Worm (Caenorhabditis elegans): ENCODE results near the gene F07E5.13.
A peak's percentile ranks its signal among the peaks of the same experiment; 100 is the strongest.

Gene F07E5.13

ce11 chrII:2091972-2092371, 28.1 kb upstream of the F07E5.13 start, which contains the start of gene T16A1.10:
T16A1.10 (minus strand) TSS chrII:2092094.
- peak; percentile 16 for TF ChIP-seq hmg-4 (GFP tag; optimal IDR thresholded peaks at IDR 0.05)
- no peak for TF ChIP-seq ceh-13 (GFP tag; optimal IDR thresholded peaks at IDR 0.05)
- TF ChIP-seq F13C5.2 (tag; optimal IDR thresholded peaks at IDR 0.05) = no peak
- TF ChIP-seq tbx-11 (GFP tag; IDR thresholded peaks at IDR 0.05) = no peak
- TF ChIP-seq ceh-36 (tag; optimal IDR thresholded peaks at IDR 0.05) = peak; percentile 1
- TF ChIP-seq tbx-37 (GFP tag; conservative IDR thresholded peaks at IDR 0.05) = no peak
- no peak for TF ChIP-seq aly-1 (tag; optimal IDR thresholded peaks at IDR 0.05)

- TF ChIP-seq flt-1 (GFP tag; IDR thresholded peaks at IDR 0.05) (no peak), tbx-11 (GFP tag; IDR thresholded peaks at IDR 0.05) (no peak), F13C5.2 (tag; optimal IDR thresholded peaks at IDR 0.05) (no peak), hmg-4 (GFP tag; optimal IDR thresholded peaks at IDR 0.05) (no peak), pes-1 (GFP tag; IDR thresholded peaks at IDR 0.05) (no peak), scrt-1 (GFP tag; IDR thresholded peaks at IDR 0.05) (no peak), ets-7 (tag; optimal IDR thresholded peaks at IDR 0.05) (no peak), tbx-37 (GFP tag; conservative IDR thresholded peaks at IDR 0.05) (no peak), ceh-36 (tag; optimal IDR thresholded peaks at IDR 0.05) (no peak)
Measured at ce11 chrII:2090605-2091004, 26.7 kb upstream of the F07E5.13 start, which contains the start of gene trpl-5. trpl-5 (minus strand) TSS chrII:2090636.

ce11 chrII:2087206-2087605, 23.3 kb upstream of the F07E5.13 start:
- TF ChIP-seq ama-1 (optimal IDR thresholded peaks at IDR 0.05) = no peak
- no peak for TF ChIP-seq ceh-36 (tag; optimal IDR thresholded peaks at IDR 0.05)
- no peak for TF ChIP-seq hmg-4 (GFP tag; optimal IDR thresholded peaks at IDR 0.05)
- TF ChIP-seq pes-1 (GFP tag; IDR thresholded peaks at IDR 0.05) = no peak
- no peak for TF ChIP-seq hmbx-1 (tag; optimal IDR thresholded peaks at IDR 0.05)
- TF ChIP-seq tbx-37 (GFP tag; conservative IDR thresholded peaks at IDR 0.05) = no peak

- no peak for TF ChIP-seq hmg-4 (GFP tag; optimal IDR thresholded peaks at IDR 0.05)
- no peak for TF ChIP-seq F13C5.2 (tag; optimal IDR thresholded peaks at IDR 0.05)
- no peak for TF ChIP-seq B0310.2 (tag; optimal IDR thresholded peaks at IDR 0.05)
- no peak for TF ChIP-seq ets-7 (tag; optimal IDR thresholded peaks at IDR 0.05)
- TF ChIP-seq ceh-13 (GFP tag; optimal IDR thresholded peaks at IDR 0.05) = no peak
- no peak for TF ChIP-seq tbx-37 (GFP tag; conservative IDR thresholded peaks at IDR 0.05)
- TF ChIP-seq sea-1 (GFP tag; conservative IDR thresholded peaks at IDR 0.05) = no peak
- TF ChIP-seq ceh-36 (tag; optimal IDR thresholded peaks at IDR 0.05) = no peak
- no peak for TF ChIP-seq flt-1 (GFP tag; IDR thresholded peaks at IDR 0.05)
Measured at ce11 chrII:2083726-2084179, 19.9 kb upstream of the F07E5.13 start, which contains the start of the genes T16A1.5 and fbxc-49. T16A1.5 (minus strand) TSS chrII:2083826. fbxc-49 (plus strand) TSS chrII:2084129.

- TF ChIP-seq aly-1 (tag; optimal IDR thresholded peaks at IDR 0.05) (no peak), ets-7 (tag; optimal IDR thresholded peaks at IDR 0.05) (no peak), hmg-4 (GFP tag; optimal IDR thresholded peaks at IDR 0.05) (no peak), hmbx-1 (tag; optimal IDR thresholded peaks at IDR 0.05) (no peak), ama-1 (optimal IDR thresholded peaks at IDR 0.05) (no peak), tra-4 (tag; optimal IDR thresholded peaks at IDR 0.05) (no peak), flt-1 (GFP tag; IDR thresholded peaks at IDR 0.05) (no peak), ceh-36 (tag; optimal IDR thresholded peaks at IDR 0.05) (no peak), sea-1 (GFP tag; conservative IDR thresholded peaks at IDR 0.05) (no peak), hnd-1 (tag; optimal IDR thresholded peaks at IDR 0.05) (no peak), F13C5.2 (tag; optimal IDR thresholded peaks at IDR 0.05) (no peak), tbx-37 (GFP tag; conservative IDR thresholded peaks at IDR 0.05) (no peak), tbx-11 (GFP tag; IDR thresholded peaks at IDR 0.05) (no peak), ceh-13 (GFP tag; optimal IDR thresholded peaks at IDR 0.05) (no peak), B0310.2 (tag; optimal IDR thresholded peaks at IDR 0.05) (no peak), pes-1 (GFP tag; IDR thresholded peaks at IDR 0.05) (no peak), scrt-1 (GFP tag; IDR thresholded peaks at IDR 0.05) (no peak)
Measured at ce11 chrII:2081257-2081656, 17.4 kb upstream of the F07E5.13 start, which contains the start of gene T16A1.4. T16A1.4 (plus strand) TSS chrII:2081557.

- TF ChIP-seq pes-1 (GFP tag; IDR thresholded peaks at IDR 0.05) = no peak
- TF ChIP-seq F13C5.2 (tag; optimal IDR thresholded peaks at IDR 0.05) = no peak
- no peak for TF ChIP-seq ets-7 (tag; optimal IDR thresholded peaks at IDR 0.05)
- TF ChIP-seq tbx-11 (GFP tag; IDR thresholded peaks at IDR 0.05) = no peak
- no peak for TF ChIP-seq scrt-1 (GFP tag; IDR thresholded peaks at IDR 0.05)
- no peak for TF ChIP-seq tra-4 (tag; optimal IDR thresholded peaks at IDR 0.05)
- no peak for TF ChIP-seq ceh-36 (tag; optimal IDR thresholded peaks at IDR 0.05)
- TF ChIP-seq tbx-37 (GFP tag; conservative IDR thresholded peaks at IDR 0.05) = no peak
Measured at ce11 chrII:2080425-2080824, 16.5 kb upstream of the F07E5.13 start, which contains the start of gene F07E5.9. F07E5.9 (minus strand) TSS chrII:2080525.

ce11 chrII:2076467-2076866, 12.6 kb upstream of the F07E5.13 start:
- no peak for TF ChIP-seq tbx-37 (GFP tag; conservative IDR thresholded peaks at IDR 0.05)
- TF ChIP-seq B0310.2 (tag; optimal IDR thresholded peaks at IDR 0.05) = no peak
- TF ChIP-seq F13C5.2 (tag; optimal IDR thresholded peaks at IDR 0.05) = no peak

- TF ChIP-seq hnd-1 (tag; optimal IDR thresholded peaks at IDR 0.05) (no peak), pes-1 (GFP tag; IDR thresholded peaks at IDR 0.05) (no peak), tra-4 (tag; optimal IDR thresholded peaks at IDR 0.05) (no peak), scrt-1 (GFP tag; IDR thresholded peaks at IDR 0.05) (no peak)
Measured at ce11 chrII:2075513-2075912, 11.6 kb upstream of the F07E5.13 start, which contains the start of gene F07E5.8. F07E5.8 (minus strand) TSS chrII:2075613.

- TF ChIP-seq B0310.2 (tag; optimal IDR thresholded peaks at IDR 0.05) = no peak
- no peak for TF ChIP-seq F13C5.2 (tag; optimal IDR thresholded peaks at IDR 0.05)
Measured at ce11 chrII:2071429-2071828, 7.5 kb upstream of the F07E5.13 start, which contains the start of gene F07E5.7. F07E5.7 (minus strand) TSS chrII:2071529.

Data from whole organism, early embryonic.